Worm (Caenorhabditis elegans): ENCODE measurements around the gene pdi-1.

- TF ChIP-seq skn-1 (tag; optimal IDR thresholded peaks at IDR 0.05) = no peak
- no peak for TF ChIP-seq aly-2 (tag; optimal IDR thresholded peaks at IDR 0.05)
- TF ChIP-seq nhr-12 (tag; optimal IDR thresholded peaks at IDR 0.05) = no peak
- no peak for TF ChIP-seq nhr-237 (tag; optimal IDR thresholded peaks at IDR 0.05)
These were observed 14.9 kb upstream of the pdi-1 start for ce11 chrIII:3716073-3716659.
